Fruit fly (Drosophila melanogaster): ENCODE measurements around the gene CG31913.

DNA sequence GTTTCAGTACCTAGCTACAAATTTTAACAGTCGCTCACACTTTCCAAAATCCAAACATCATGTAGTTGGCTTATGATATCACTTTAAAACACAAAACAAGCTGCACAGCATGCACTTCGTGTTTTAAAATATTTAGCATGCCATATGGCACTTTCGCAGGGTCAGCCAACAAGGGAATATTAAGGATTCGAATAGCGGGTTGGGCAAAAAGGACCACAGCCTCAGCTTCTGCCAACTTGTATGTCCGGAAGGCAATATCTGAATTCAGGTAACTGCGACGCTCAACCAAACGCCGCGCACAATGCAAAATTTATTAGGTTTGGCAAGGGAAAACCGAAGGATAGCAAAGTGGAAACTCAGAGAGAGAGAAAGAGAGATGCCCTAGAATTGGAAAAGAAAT, 5.4 kb downstream of the CG31913 start:
- TF ChIP-seq CG8478 (optimal IDR thresholded peaks at IDR 0.05), result no peak
- no peak for TF ChIP-seq psq (optimal IDR thresholded peaks at IDR 0.05)
- TF ChIP-seq pan (optimal IDR thresholded peaks at IDR 0.05), result no peak
